Fruit fly (Drosophila melanogaster): Measurements from ENCODE around the gene Idgf3.

dm6 chr2L:16445034-16445433 lies 5.7 kb upstream of the Idgf3 start, which contains the start of gene Idgf1:
- TF ChIP-seq Myc (optimal IDR thresholded peaks at IDR 0.05) (no peak), lola (GFP tag; optimal IDR thresholded peaks at IDR 0.05) (no peak), psq (GFP tag; optimal IDR thresholded peaks at IDR 0.05) (no peak), Dfd (GFP tag; optimal IDR thresholded peaks at IDR 0.05) (no peak), Sp1 (GFP tag; optimal IDR thresholded peaks at IDR 0.05) (no peak), brk (GFP tag; optimal IDR thresholded peaks at IDR 0.05) (no peak), pan (optimal IDR thresholded peaks at IDR 0.05) (no peak), h (GFP tag; optimal IDR thresholded peaks at IDR 0.05) (no peak), Jra (GFP tag; optimal IDR thresholded peaks at IDR 0.05) (no peak), Hnf4 (GFP tag; optimal IDR thresholded peaks at IDR 0.05) (no peak), Hr78 (GFP tag; optimal IDR thresholded peaks at IDR 0.05) (no peak), usp (GFP tag; optimal IDR thresholded peaks at IDR 0.05) (no peak)

Data from whole organism, wandering third instar larva.